Worm (Caenorhabditis elegans) whole organism, young adult: ENCODE data around the gene cyp-25A4.

Experiments
- F49E8.2 ChIP-seq: sonication (generic microtip); optimal IDR thresholded peaks from 3 replicates; lab custom pipeline; 2017; ENCODE audit warnings: missing genetic modification characterization, mild to moderate bottlenecking, missing compliant biosample characterization, antibody characterized with exemption, moderate library complexity; ENCODE audit not compliant: insufficient read depth
- K11D2.4 ChIP-seq: fragments of 200-800 bp; sonication (Bioruptor generic); IDR thresholded peaks from 2 replicates; pipeline ENCODE4 v1.3.6; 2022; ENCODE audit warnings: missing genetic modification reagents, missing genetic modification characterization, missing compliant biosample characterization
- ama-1 ChIP-seq, 3 experiments: fragments of 150-350 bp in 1 of 3; sonication (generic microtip) in 2 of 3; optimal IDR thresholded peaks; 2 replicates each; lab custom pipeline; 2014 to 2018; ENCODE audit warnings: missing biosample characterization in 2 of 3, missing genetic modification characterization in 2 of 3, missing genetic modification reagents in 2 of 3
- attf-3 ChIP-seq: fragments of 200-800 bp; sonication (Bioruptor generic); conservative IDR thresholded peaks from 2 replicates; pipeline ENCODE4 v1.3.6; 2022; ENCODE audit warnings: missing genetic modification reagents, missing genetic modification characterization, missing compliant biosample characterization
- ceh-79 ChIP-seq: sonication (generic microtip); optimal IDR thresholded peaks from 2 replicates; lab custom pipeline; 2017; ENCODE audit warnings: mild to moderate bottlenecking, missing genetic modification characterization, missing compliant biosample characterization
- hrde-1 ChIP-seq: sonication (generic microtip); optimal IDR thresholded peaks from 2 replicates; lab custom pipeline; 2016; ENCODE audit warnings: missing genetic modification characterization, mild to moderate bottlenecking, missing compliant biosample characterization, moderate library complexity, missing genotype, missing genetic modification reagents, borderline replicate concordance
- somi-1 ChIP-seq: fragments of 200-800 bp; sonication (Bioruptor generic); optimal IDR thresholded peaks from 2 replicates; lab custom pipeline; 2018; ENCODE audit warnings: mild to moderate bottlenecking, missing genetic modification characterization, missing compliant biosample characterization
- tbp1 ChIP-seq: fragments of 200-800 bp; sonication (Bioruptor generic); optimal IDR thresholded peaks from 2 replicates; lab custom pipeline; 2018; ENCODE audit warnings: mild to moderate bottlenecking, missing genetic modification characterization, missing compliant biosample characterization
- unc-62 ChIP-seq: fragments of 150-350 bp; optimal IDR thresholded peaks from 2 replicates; lab custom pipeline; 2014; ENCODE audit warnings: missing biosample characterization, missing genetic modification reagents, missing genetic modification characterization
- zfh-2 ChIP-seq: fragments of 200-800 bp; sonication (Bioruptor generic); conservative IDR thresholded peaks from 2 replicates; pipeline ENCODE4 v1.3.6; 2022; ENCODE audit warnings: missing genetic modification reagents, missing genetic modification characterization, missing compliant biosample characterization

DNA sequence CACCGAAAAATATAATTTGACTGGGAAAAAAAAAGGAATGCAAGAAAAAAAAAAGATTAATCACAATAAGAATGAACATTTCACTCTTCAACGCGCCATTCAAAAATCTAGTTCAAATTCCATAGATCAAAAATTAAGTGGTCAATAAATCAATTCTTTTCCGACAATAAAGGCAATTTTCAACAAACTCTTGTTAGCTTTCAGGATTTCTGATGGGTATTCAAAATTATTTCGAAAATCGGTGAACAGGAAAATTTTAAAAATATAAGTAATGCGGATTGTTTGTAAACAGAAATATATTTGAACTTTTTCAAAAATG lies 51.0 kb downstream of the cyp-25A4 start:
- TF ChIP-seq ceh-79 (no peak), somi-1 (GFP tag; lab: Kevin White, UChicago) (no peak), unc-62 (GFP tag; lab: Kevin White, UChicago) (no peak), zfh-2 (GFP tag; lab: Robert Waterston, UW) (no peak), hrde-1 (tag; lab: Kevin White, UChicago) (no peak), ama-1 (optimal IDR thresholded peaks at IDR 0.05; lab: Kevin White, UChicago) (no peak), ama-1 (GFP tag; optimal IDR thresholded peaks at IDR 0.05; lab: Kevin White, UChicago) (no peak), K11D2.4 (GFP tag; lab: Robert Waterston, UW) (no peak), F49E8.2 (tag; lab: Kevin White, UChicago) (no peak), tbp1 (no peak), attf-3 (GFP tag; lab: Robert Waterston, UW) (no peak)
